Fruit fly (Drosophila melanogaster): ENCODE measurements around the gene CG17141.

Gene CG17141

DNA sequence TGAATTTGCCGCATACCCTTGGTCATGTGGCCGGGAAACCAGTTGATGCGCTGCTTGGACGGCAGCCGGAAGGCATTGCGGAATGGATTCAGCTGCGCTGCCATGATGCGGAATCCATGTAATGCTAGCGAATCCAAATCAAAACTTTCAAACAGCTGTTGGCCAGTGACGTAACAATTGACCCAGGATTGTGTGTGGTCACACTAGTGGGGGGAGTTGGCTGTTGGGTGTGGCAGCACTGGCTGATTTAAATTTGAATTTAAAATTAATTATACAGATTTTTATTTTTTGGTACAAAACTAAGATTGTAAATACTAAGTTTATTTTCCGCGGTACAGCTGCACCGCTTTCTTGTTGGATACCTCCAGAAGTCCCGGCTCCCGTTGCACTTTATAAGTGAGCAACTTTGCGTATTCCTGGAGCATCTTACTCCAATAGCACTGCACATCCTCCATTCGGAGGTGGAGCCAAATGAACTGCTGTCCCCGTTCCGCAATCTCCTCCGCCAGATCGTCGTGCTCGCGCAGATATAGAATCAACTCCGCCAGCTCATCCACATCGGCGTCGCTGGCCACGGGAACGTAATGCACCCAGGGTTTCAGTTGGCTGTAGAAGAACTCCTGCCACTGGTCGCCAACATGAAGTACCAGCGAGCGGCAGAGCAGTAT is at the start of gene CG17141:
TSS of gene CG17141 (minus strand) at position 177 of the 668 bp plus-strand sequence.
- no peak for TF ChIP-seq CTCF (optimal IDR thresholded peaks at IDR 0.05)
- no peak for TF ChIP-seq CG8478 (optimal IDR thresholded peaks at IDR 0.05)

DNA sequence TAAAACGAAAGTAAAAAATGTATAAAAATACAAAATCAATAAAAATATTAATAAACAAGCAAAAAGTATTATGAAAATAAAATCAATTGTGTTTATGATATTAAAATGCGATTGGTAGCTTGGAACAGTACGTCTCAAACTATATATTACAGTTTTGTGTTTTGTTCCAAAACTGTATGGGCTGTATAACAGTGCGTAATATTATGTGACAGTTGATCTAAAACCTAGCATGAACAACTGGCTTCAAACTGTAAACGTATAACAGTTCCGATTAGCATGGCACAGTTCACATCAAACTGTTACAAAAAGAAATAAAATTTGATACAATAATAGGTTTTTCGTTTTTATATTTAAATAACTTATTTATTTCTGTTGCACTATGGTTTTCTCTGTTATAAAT is 46.6 kb upstream of the CG17141 start:
- TF ChIP-seq CG8478 (optimal IDR thresholded peaks at IDR 0.05) (no peak), CTCF (optimal IDR thresholded peaks at IDR 0.05) (peak; percentile 56 to 78)

DNA sequence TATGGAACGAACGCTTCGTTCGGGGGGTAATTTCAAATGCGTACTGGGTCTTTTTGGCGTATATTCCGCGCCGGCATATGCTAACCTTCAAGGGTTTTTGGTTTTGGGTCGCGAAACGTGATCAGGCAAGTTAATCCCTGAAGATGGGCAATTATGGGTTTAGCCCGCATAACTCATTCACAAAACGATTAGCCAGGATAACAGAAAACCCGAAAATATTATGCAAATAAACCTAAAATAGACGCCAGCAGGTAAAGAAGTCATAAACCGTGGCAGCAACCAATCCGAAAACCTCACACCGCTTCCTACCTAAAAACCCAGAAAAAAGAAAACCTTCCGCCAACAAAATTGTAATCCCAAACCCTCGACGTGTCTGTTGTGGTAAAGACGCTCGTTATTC is 41.7 kb upstream of the CG17141 start:
- TF ChIP-seq CG8478 (optimal IDR thresholded peaks at IDR 0.05) (no peak), CTCF (optimal IDR thresholded peaks at IDR 0.05) (no peak)

DNA sequence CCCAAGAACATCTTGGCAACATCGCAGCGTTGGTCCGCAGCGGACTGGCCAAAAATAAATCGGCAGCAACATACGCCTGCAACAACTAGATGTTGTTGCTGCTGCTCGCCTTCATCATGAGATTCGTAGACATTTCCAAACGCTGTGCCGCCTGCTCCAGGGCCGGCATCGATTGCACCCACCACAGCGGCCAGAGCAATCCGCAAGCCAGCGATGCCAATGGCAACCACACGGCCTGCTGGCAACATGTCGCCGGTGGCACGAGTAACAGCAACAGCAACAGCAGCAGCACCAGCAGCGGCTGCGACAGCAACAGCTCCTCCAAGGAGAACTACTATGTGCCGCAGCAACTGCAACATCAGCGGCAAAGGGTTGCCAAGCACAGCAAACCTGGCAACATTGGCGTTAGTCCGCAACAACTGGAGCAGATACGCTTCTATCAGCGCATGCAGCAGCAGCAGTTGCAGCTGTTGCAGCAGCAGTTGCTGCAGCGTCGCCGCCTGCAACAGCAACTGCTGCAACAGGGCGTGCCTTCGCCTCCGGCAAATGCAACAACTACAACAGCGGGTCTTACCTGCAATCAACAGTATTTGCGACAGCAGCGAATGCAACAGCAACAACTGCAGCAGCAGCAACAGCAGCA is 37.4 kb upstream of the CG17141 start:
- TF ChIP-seq CG8478 (optimal IDR thresholded peaks at IDR 0.05) = no peak
- no peak for TF ChIP-seq CTCF (optimal IDR thresholded peaks at IDR 0.05)

DNA sequence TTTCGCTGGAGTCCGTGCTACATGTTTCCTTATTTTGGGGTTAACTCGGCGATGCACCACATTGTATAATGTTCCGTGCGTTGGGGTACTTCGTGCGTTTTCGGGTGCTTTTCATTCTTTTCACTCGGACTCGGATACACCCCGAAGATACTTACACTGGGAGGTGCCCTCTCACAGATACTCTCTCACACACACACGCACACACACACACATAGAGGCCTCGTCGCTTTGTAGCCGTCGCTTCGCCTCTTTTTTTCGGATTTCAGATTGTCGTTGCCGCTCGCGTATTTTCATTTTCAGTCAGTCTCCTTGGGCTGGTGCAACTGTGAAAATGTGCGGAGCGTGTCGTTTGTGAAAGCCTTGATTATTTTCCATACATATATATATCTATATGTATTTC is 34.0 kb upstream of the CG17141 start:
- TF ChIP-seq CG8478 (optimal IDR thresholded peaks at IDR 0.05) (no peak), CTCF (optimal IDR thresholded peaks at IDR 0.05) (no peak)

DNA sequence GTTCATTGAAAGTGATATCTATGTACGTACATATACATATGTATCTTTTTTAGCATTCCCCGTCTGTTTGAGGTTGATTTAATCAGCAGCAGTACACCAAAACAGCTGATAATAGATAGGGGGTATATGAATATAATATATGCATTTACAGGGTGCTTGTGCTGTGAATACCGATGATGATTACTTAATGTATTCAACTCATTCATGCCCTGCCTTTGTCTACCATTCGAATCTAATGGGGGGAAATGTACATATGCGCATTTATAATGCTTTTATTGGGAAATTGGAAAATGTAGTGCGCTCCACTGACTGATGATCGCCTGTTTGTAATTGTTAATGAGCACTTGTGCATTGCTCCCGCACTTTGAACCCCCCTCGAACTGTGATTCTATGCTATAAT is 32.7 kb upstream of the CG17141 start:
- TF ChIP-seq CG8478 (optimal IDR thresholded peaks at IDR 0.05) (no peak), CTCF (optimal IDR thresholded peaks at IDR 0.05) (no peak)

DNA sequence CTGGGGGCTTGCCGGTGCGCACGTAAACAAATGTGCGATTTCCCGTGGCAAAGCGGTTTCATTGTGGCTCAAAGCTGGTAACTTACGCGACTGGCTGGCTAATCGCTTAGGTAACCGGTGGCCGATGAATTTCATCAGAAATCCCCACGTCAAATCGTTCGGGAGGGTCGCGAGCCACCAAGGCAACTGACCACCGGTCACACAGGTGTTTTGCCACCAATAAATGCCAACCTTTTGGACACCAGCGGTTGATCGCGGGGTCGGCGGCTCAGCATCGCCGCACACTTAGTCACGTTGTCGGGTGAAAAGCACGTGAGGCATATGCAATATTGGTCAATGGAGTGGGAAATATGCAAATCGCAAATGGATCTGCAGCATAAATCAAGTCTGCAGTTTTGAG is 29.1 kb upstream of the CG17141 start:
- TF ChIP-seq CG8478 (optimal IDR thresholded peaks at IDR 0.05) (no peak), CTCF (optimal IDR thresholded peaks at IDR 0.05) (no peak)

DNA sequence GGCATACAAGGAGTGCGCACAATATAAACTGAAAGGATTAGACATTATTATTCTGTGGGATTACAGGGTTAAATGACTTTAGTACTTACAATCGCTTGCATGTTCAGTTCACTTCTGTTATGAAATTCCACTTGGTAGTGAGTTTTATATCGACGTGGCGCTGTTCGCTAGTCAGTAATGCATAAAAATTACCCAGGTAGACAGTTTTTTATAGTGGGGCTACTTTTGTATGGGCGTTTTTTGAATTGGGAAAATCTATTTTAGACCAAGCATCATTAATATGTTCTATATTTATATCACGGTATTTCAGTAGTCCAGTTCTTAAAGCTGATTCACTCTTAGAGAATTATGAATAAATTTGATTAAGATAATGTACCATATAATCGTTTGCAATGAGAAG is 24.3 kb upstream of the CG17141 start, which contains the start of gene CG43095:
TSS of gene CG43095 (minus strand) at position 101 of the 400 bp plus-strand sequence.
- no peak for TF ChIP-seq CTCF (optimal IDR thresholded peaks at IDR 0.05)
- TF ChIP-seq CG8478 (optimal IDR thresholded peaks at IDR 0.05) = no peak

DNA sequence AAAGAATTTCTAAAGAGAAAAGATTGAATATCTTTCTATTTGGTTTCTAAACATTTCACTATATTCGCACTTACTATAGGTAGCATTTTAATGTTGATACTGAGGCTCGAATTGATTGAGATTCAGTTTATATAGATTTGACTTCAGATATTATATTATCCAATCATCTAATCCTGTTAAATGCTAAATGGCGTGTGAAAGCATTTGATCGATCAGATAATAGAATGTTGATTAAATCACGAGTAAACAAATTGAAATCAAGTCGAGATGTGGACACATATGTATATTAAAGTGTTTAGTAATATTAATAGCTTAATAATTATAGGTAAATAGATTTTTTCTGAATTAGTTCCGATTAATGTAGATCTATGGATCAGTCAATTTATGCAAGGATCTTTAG is 23.5 kb upstream of the CG17141 start, which contains the start of gene CG43094:
TSS of gene CG43094 (minus strand) at position 101 of the 400 bp plus-strand sequence.
- TF ChIP-seq CG8478 (optimal IDR thresholded peaks at IDR 0.05) (no peak), CTCF (optimal IDR thresholded peaks at IDR 0.05) (no peak)

DNA sequence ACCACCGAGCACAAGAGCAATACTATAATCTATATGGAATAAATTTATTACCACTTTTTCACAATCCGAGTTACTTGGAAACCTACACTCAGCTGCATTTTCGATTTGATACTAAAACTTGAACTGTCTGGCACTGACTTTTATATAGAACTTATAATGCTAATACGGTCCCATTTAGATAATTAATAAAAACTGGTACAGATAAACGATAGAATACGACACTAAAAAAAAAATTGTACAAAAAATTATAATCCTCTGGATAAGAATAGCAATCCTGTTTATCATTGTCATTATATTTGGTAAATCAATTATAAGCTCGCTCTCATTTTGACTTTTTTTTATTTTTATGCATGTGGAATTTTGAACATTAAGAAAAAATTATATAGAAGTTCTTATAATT is 22.8 kb upstream of the CG17141 start, which contains the start of gene CG43093:
TSS of gene CG43093 (minus strand) at position 101 of the 400 bp plus-strand sequence.
- TF ChIP-seq CG8478 (optimal IDR thresholded peaks at IDR 0.05) (no peak), CTCF (optimal IDR thresholded peaks at IDR 0.05) (no peak)

DNA sequence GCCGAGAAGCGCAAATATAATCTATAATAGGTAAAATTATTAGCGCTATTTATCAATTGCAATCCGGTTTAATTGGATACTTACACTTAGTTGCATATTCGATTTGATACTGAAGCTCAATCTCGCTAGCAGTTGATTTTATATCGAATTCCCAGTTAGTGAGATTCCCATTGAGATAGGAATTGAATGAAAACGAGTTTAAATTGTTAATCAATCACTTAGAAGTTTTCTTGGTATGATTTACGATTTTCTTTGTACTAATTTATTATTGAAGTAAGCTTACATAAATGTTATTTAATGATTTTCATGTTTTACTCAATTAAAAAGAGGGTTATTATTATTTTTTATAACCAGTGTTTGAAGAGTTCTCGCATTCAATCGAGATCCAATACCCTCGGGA is 22.2 kb upstream of the CG17141 start, which contains the start of gene CG43092:
TSS of gene CG43092 (minus strand) at position 101 of the 400 bp plus-strand sequence.
- no peak for TF ChIP-seq CG8478 (optimal IDR thresholded peaks at IDR 0.05)
- no peak for TF ChIP-seq CTCF (optimal IDR thresholded peaks at IDR 0.05)

DNA sequence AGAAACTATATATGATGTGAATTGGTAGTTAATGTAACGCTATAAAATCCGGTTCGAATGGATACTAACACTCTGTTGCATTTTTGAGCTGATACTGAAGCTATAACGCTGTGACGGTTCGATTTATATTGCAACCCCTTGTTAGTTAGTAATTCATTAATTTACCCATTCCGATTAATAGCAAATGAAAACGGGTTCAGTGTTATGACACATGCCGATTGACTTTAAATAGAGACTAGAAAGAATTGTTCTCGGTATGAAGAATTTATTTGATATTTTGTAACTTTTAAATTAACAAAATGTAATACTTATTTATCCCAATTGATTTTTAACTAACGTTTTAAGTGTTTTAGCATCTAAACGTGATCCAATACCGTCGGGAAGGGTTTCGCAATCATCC is 21.2 kb upstream of the CG17141 start, which contains the start of gene CG43091:
TSS of gene CG43091 (minus strand) at position 101 of the 400 bp plus-strand sequence.
- no peak for TF ChIP-seq CTCF (optimal IDR thresholded peaks at IDR 0.05)
- no peak for TF ChIP-seq CG8478 (optimal IDR thresholded peaks at IDR 0.05)

DNA sequence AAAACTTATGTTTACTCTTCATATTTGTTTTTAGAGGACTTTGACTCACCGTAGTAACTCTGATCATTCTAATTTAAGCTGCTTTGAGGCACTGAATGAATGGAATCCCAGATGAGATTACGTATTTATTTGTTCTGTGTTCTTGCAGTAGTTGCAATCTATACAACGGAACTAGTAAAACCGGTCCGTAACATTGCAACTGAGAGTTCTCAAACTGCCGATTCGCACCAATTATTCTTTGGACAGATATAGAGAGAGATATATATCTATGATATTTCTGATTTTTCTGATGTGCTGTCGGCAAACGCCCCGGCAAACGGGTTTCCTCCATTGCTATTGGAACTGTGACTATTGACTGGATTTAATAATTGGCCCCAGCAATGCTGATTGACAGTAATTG is 20.2 kb upstream of the CG17141 start, which contains the start of gene CG13841:
TSS of gene CG13841 (minus strand) at position 101 of the 400 bp plus-strand sequence.
- TF ChIP-seq CG8478 (optimal IDR thresholded peaks at IDR 0.05) = no peak
- TF ChIP-seq CTCF (optimal IDR thresholded peaks at IDR 0.05) = no peak

DNA sequence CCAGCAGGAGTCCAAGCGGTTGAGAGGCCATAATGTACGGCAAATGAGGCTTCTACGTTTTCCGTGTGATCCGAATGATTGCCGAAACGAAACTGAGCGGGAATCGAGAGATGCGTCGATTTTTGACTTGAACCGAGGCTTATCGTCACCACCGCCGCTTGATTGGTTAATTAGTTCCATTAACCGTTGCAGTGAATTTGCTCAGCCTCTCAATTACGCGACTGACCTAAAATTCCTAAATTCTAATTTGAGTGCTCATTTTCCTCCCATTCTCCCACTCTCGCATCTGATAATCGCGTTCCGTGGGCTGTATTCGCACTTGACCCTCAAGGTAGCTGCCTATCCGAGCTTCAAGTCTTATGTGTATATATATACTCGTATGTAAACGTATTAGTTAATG is 18.7 kb upstream of the CG17141 start, which contains the start of gene Nepl15:
TSS of gene Nepl15 (minus strand) at position 101 of the 400 bp plus-strand sequence.
- TF ChIP-seq CTCF (optimal IDR thresholded peaks at IDR 0.05) = no peak
- no peak for TF ChIP-seq CG8478 (optimal IDR thresholded peaks at IDR 0.05)

DNA sequence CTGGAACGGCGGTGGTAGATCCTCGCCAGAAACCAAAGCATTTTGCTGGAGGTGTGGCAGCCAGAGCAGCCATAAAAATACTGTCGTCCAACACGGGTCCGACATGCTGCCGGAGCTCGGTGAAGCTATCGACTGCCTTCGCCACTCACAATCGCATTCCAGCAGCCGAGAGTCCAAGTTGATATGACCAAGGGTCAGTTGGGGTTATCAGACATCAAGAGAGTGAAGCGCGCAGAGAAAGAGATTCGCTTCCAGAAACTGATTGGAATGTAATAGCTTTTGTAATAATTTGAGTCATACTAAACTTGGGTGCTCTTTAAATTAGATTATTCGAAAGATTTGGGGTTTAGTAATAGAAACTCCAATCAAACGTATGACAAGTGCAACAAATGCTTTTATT is 16.2 kb upstream of the CG17141 start, which contains the start of gene Nepl14:
TSS of gene Nepl14 (minus strand) at position 125 of the 400 bp plus-strand sequence.
- no peak for TF ChIP-seq CG8478 (optimal IDR thresholded peaks at IDR 0.05)
- no peak for TF ChIP-seq CTCF (optimal IDR thresholded peaks at IDR 0.05)

DNA sequence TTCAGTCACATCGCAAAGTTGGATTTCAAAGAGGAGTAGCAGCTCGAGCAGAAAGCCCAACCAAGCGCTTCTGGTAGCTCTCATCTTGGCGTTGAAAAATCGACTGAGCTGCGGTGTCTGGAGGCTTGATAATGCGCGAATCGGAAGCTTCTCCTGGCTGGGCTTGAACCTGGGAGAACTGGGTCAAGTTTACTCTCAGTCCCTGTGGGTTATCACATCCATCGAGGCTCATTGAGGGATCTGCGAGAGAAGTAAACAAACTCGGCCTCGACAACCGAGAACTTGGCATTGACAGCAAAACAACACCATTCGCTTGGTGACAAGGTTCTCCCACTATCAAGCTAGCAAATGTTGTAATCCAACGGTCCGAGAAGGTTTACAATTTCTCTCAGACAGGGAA is 13.6 kb upstream of the CG17141 start, which contains the start of gene Nepl13:
TSS of gene Nepl13 (minus strand) at position 89 of the 400 bp plus-strand sequence.
- no peak for TF ChIP-seq CG8478 (optimal IDR thresholded peaks at IDR 0.05)
- TF ChIP-seq CTCF (optimal IDR thresholded peaks at IDR 0.05) = no peak

Measured in S2 (cell line).